Worm (Caenorhabditis elegans) whole organism, late embryonic: ENCODE data around the gene ndua-8.

Source experiments
- K09A11.1 ChIP-seq: sonication (generic microtip); optimal IDR thresholded peaks from 2 replicates; lab custom pipeline; 2017; ENCODE audit warnings: antibody characterized with exemption, mild to moderate bottlenecking, missing genetic modification characterization, missing compliant biosample characterization; ENCODE audit not compliant: insufficient read depth
- ama-1 ChIP-seq: fragments of 150-350 bp; optimal IDR thresholded peaks from 2 replicates; lab custom pipeline; 2014
- hlh-8 ChIP-seq: sonication (generic microtip); optimal IDR thresholded peaks from 2 replicates; lab custom pipeline; 2016; ENCODE audit warnings: missing genotype, missing genetic modification characterization, missing compliant biosample characterization
- sox-4 ChIP-seq: sonication (generic microtip); optimal IDR thresholded peaks from 2 replicates; lab custom pipeline; 2017; ENCODE audit warnings: mild to moderate bottlenecking, missing genetic modification characterization, inconsistent platforms, missing compliant biosample characterization

ce11 chrIII:2549620-2550019, 20.8 kb downstream of the ndua-8 start, which contains the start of gene feh-1:
- TF ChIP-seq sox-4 (tag; lab: Kevin White, UChicago) (no peak), ama-1 (lab: Kevin White, UChicago) (no peak), hlh-8 (no peak), K09A11.1 (tag; lab: Kevin White, UChicago) (no peak)
